Fruit fly (Drosophila melanogaster) whole organism, pupa: Measurements from ENCODE around the gene CG11843.

Experiments
- CG10348 ChIP-seq: fragments of 200-800 bp; sonication (Bioruptor generic); IDR thresholded peaks from 2 replicates; pipeline ENCODE4 v1.3.6; 2022; ENCODE audit warnings: missing biosample characterization, missing genetic modification characterization
- CG12605 ChIP-seq: fragments of 200-800 bp; sonication (Bioruptor generic); IDR thresholded peaks from 2 replicates; pipeline ENCODE4 v1.3.6; 2022; ENCODE audit warnings: missing biosample characterization, missing genetic modification characterization
- CG13204 ChIP-seq: fragments of 200-800 bp; sonication (Bioruptor generic); optimal IDR thresholded peaks from 2 replicates; lab custom pipeline; 2018; ENCODE audit warnings: missing biosample characterization, mild to moderate bottlenecking, missing genetic modification characterization, moderate library complexity
- CG14655 ChIP-seq: fragments of 200-800 bp; sonication (Bioruptor generic); optimal IDR thresholded peaks from 3 replicates; lab custom pipeline; 2017; ENCODE audit warnings: mild to moderate bottlenecking, missing biosample characterization, missing genetic modification reagents, missing genetic modification characterization
- CG15710 ChIP-seq: fragments of 200-800 bp; sonication (Bioruptor generic); optimal IDR thresholded peaks from 2 replicates; lab custom pipeline; 2018; ENCODE audit warnings: missing biosample characterization, mild to moderate bottlenecking, missing genetic modification characterization, moderate library complexity
- CG17806 ChIP-seq: fragments of 200-800 bp; sonication (Bioruptor generic); optimal IDR thresholded peaks from 2 replicates; lab custom pipeline; 2018; ENCODE audit warnings: missing biosample characterization, mild to moderate bottlenecking, missing genetic modification characterization, moderate library complexity
- CG32121 ChIP-seq: fragments of 200-800 bp; sonication (Bioruptor generic); IDR thresholded peaks from 2 replicates; pipeline ENCODE4 v1.3.6; 2022; ENCODE audit warnings: missing biosample characterization, missing genetic modification characterization
- CG34367 ChIP-seq: fragments of 200-800 bp; sonication (Bioruptor generic); optimal IDR thresholded peaks from 2 replicates; lab custom pipeline; 2018; ENCODE audit warnings: missing biosample characterization, mild to moderate bottlenecking, missing genetic modification characterization
- CG4496 ChIP-seq: fragments of 200-800 bp; sonication (Bioruptor generic); IDR thresholded peaks from 3 replicates; pipeline ENCODE4 v1.3.6; 2022; ENCODE audit warnings: missing biosample characterization, missing genetic modification characterization
- CG8301 ChIP-seq: fragments of 200-800 bp; sonication (Bioruptor generic); optimal IDR thresholded peaks from 2 replicates; lab custom pipeline; 2018; ENCODE audit warnings: missing biosample characterization, mild to moderate bottlenecking, missing genetic modification characterization
- CG9948 ChIP-seq: fragments of 200-800 bp; sonication (Bioruptor generic); optimal IDR thresholded peaks from 2 replicates; lab custom pipeline; 2018; ENCODE audit warnings: missing biosample characterization, mild to moderate bottlenecking, missing genetic modification characterization, moderate library complexity
- D1 ChIP-seq: fragments of 200-800 bp; sonication (Bioruptor generic); optimal IDR thresholded peaks from 2 replicates; lab custom pipeline; 2018; ENCODE audit warnings: missing biosample characterization, mild to moderate bottlenecking, missing genetic modification characterization, moderate library complexity
- EcR ChIP-seq: fragments of 200-800 bp; sonication (Bioruptor generic); optimal IDR thresholded peaks from 3 replicates; lab custom pipeline; 2019; ENCODE audit warnings: missing biosample characterization, missing genetic modification characterization, mild to moderate bottlenecking, moderate library complexity, missing genetic modification reagents
- Ets98B ChIP-seq: fragments of 200-800 bp; sonication (Bioruptor generic); IDR thresholded peaks from 2 replicates; pipeline ENCODE4 v1.3.6; 2022; ENCODE audit warnings: missing biosample characterization, missing genetic modification characterization
- Pif1A ChIP-seq: fragments of 200-800 bp; sonication (Bioruptor generic); optimal IDR thresholded peaks from 3 replicates; lab custom pipeline; 2016; ENCODE audit warnings: missing biosample characterization, missing genetic modification characterization
- Pif1B ChIP-seq: fragments of 200-800 bp; sonication (Bioruptor generic); optimal IDR thresholded peaks from 3 replicates; lab custom pipeline; 2016; ENCODE audit warnings: missing biosample characterization, missing genetic modification characterization
- Snoo ChIP-seq: fragments of 200-800 bp; sonication (Bioruptor generic); optimal IDR thresholded peaks from 3 replicates; lab custom pipeline; 2017; ENCODE audit warnings: missing biosample characterization, mild to moderate bottlenecking, missing genetic modification characterization, inconsistent platforms
- fd96Ca ChIP-seq: fragments of 200-800 bp; sonication (Bioruptor generic); IDR thresholded peaks from 3 replicates; pipeline ENCODE4 v1.3.6; 2022; ENCODE audit warnings: missing biosample characterization, missing genetic modification characterization
- gl ChIP-seq: fragments of 200-800 bp; sonication (Bioruptor generic); optimal IDR thresholded peaks from 2 replicates; lab custom pipeline; 2018; ENCODE audit warnings: missing biosample characterization, mild to moderate bottlenecking, missing genetic modification characterization
- rn ChIP-seq: fragments of 200-800 bp; sonication (Bioruptor generic); IDR thresholded peaks from 2 replicates; pipeline ENCODE4 v1.3.6; 2022; ENCODE audit warnings: missing biosample characterization, missing genetic modification characterization

Gene CG11843

DNA sequence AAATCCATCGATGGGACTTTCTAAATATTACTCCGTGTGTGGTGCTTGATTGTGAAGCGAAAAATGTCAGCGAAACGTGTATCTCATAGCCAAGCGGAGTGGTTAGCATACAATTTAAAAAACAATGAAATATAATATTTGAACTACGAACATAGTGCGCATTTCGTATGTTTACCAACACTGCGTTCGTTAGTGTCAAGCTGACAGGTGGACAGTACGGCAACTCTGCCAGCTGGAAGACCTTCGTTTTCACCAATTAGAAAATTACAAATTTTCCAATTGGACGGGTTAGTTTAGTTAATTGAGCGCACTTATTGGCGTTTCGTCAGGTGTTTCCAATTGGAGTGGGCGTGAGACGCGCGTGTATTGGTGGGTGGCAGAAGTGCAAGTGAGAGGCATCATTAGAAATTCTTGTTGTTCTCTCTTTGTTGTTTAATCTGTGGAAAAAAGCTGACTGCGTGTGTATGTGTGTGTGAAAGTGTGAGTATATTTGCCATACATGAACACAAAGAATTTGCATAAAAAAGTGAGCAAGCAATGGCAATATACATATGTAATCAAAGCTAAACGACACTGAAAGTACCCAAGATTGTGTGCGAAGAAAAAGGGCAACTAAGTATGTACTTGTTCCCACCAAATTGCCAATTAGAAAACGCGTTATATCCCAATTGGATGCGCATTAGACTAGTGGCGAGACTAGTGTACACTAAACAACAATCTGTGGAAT lies 14.3 kb upstream of the CG11843 start:
- peak; percentile 19 for TF ChIP-seq Pif1B (GFP tag; lab: Kevin White, UChicago)
- TF ChIP-seq CG34367 = no peak
- TF ChIP-seq CG32121 (GFP tag; lab: Robert Waterston, UW) = peak; percentile 53; the same call in 1 of the 2 replicates
- peak; percentile 55 for TF ChIP-seq Pif1A (GFP tag; lab: Kevin White, UChicago)
- peak; percentile 59; the same call in 2 of the 3 replicates for TF ChIP-seq CG4496 (GFP tag; lab: Robert Waterston, UW)
- TF ChIP-seq fd96Ca (GFP tag; lab: Robert Waterston, UW) = peak; percentile 12; the same call in 1 of the 3 replicates
- TF ChIP-seq CG10348 (GFP tag; lab: Robert Waterston, UW) = no peak
- peak; percentile 37; the same call in 1 of the 2 replicates for TF ChIP-seq Ets98B
- TF ChIP-seq Snoo = peak; percentile 25
- TF ChIP-seq, all 21 proteins: peak for 7

DNA sequence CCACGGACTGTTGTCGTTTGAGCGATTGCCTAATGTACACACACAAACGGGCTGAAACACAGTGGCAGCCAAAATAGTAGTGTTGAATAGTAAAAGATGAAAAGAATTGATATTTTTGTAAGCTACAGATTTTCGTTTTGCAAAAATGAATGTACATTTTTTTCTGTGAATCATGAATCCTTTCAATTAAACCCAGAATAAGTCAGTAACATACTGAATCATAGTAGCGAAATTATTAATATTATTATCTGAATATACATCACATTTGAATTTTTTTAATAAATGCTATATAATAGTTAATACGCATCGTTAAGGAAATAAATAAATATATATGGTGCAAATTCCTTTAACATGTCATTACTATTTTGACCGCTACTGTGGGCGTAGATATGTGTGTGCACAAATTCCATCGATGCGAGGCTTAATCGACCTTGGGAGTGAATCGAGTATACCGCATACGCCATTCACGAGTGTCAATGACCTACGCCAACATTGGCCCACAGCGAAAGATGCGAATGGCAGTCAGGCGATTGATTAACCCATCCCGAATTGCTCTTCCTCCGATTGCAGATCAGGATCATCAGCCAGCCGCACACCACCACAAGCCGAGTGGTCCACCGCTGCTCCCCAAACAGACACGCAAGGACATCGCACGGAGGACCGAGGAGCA lies 13.5 kb upstream of the CG11843 start:
- TF ChIP-seq CG32121 (GFP tag; lab: Robert Waterston, UW) = peak; percentile 44; the same call in 1 of the 2 replicates
- TF ChIP-seq CG14655 (GFP tag; lab: Kevin White, UChicago) = no peak
- TF ChIP-seq Ets98B = peak; percentile 44
- TF ChIP-seq fd96Ca (GFP tag; lab: Robert Waterston, UW) = 0 out of 3 replicates have a peak, but pooled peaks have one; percentile 37
- TF ChIP-seq CG9948 (tag; lab: Kevin White, UChicago) = no peak
- peak; percentile 47; the same call in 1 of the 2 replicates for TF ChIP-seq CG12605 (GFP tag; lab: Robert Waterston, UW)
- TF ChIP-seq CG15710 (tag; lab: Kevin White, UChicago) = peak; percentile 57
- peak; percentile 44 for TF ChIP-seq CG17806 (tag; lab: Kevin White, UChicago)
- TF ChIP-seq Pif1A (GFP tag; lab: Kevin White, UChicago) = no peak
- no peak for TF ChIP-seq CG8301 (tag; lab: Kevin White, UChicago)
- peak; percentile 70 for TF ChIP-seq EcR (GFP tag; lab: Kevin White, UChicago)

DNA sequence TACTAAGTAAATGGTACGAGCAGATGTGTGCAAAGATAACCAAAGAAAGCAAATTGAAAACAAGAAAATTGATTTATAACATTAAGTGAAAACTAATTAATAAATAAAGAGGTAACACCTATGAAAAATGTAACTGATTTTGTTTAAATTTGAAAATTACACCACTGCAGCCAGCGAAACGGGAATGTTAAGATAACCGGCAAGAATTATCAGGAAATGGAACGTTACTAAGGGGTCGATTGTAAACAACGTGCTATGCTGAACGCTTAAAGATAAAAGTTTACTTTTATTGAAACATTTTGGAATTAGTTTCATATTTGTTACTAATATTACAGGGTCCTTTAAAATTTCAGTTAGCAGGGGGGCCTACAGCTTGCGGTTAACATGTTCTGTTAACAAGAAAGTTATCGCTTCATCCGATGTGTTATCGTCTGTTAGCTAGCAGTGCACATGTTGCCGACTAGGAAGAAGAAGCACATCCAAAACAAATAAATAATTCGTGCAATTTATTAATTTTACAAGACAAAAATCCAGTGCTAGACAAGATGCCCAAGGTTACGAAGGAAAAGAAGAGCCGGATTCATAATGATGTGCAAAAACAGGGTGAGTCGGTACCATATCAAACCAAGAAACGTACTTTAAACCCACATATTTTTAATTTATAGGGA lies 5.0 kb upstream of the CG11843 start, which contains the start of gene CG11837:
Gene CG11837 (plus strand): TSS at position 439 of the 668 bp plus-strand sequence.
- TF ChIP-seq CG10348 (GFP tag; lab: Robert Waterston, UW) (no peak), rn (GFP tag; lab: Robert Waterston, UW) (no peak), CG12605 (GFP tag; lab: Robert Waterston, UW) (no peak), Pif1B (GFP tag; lab: Kevin White, UChicago) (no peak), CG14655 (GFP tag; lab: Kevin White, UChicago) (no peak), fd96Ca (GFP tag; lab: Robert Waterston, UW) (no peak), CG8301 (tag; lab: Kevin White, UChicago) (no peak), Pif1A (GFP tag; lab: Kevin White, UChicago) (no peak), gl (tag; lab: Kevin White, UChicago) (no peak), Snoo (no peak)

DNA sequence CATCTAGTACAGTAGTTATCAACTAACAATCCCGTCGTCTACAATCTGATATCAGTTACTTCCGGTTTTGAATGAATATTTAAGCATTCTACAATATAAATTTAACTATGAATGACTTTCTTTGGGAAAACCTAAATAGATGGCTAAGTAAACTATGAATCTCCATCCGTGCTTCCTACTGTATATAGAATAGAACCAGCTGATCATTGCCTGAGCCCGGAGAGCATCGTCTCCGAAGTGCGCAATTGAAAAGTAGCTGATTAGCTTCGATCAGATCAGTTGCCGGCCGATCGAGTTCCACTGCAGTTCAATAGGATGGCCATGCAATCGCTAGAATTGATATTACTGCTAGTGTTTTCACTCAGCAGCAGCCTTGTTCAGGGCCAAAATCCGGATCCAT lies 3.4 kb upstream of the CG11843 start, which contains the start of gene CG11841:
Gene CG11841 (plus strand): TSS at position 301 of the 400 bp plus-strand sequence.
- TF ChIP-seq Ets98B = no peak
- no peak for TF ChIP-seq EcR (GFP tag; lab: Kevin White, UChicago)
- TF ChIP-seq CG12605 (GFP tag; lab: Robert Waterston, UW) = no peak
- no peak for TF ChIP-seq CG17806 (tag; lab: Kevin White, UChicago)
- TF ChIP-seq CG4496 (GFP tag; lab: Robert Waterston, UW) = no peak
- no peak for TF ChIP-seq CG15710 (tag; lab: Kevin White, UChicago)
- TF ChIP-seq fd96Ca (GFP tag; lab: Robert Waterston, UW) = no peak
- TF ChIP-seq rn (GFP tag; lab: Robert Waterston, UW) = no peak
- no peak for TF ChIP-seq D1 (tag; lab: Kevin White, UChicago)
- no peak for TF ChIP-seq Snoo
- TF ChIP-seq CG13204 = no peak
- TF ChIP-seq CG9948 (tag; lab: Kevin White, UChicago) = no peak
- no peak for TF ChIP-seq CG8301 (tag; lab: Kevin White, UChicago)
- TF ChIP-seq Pif1B (GFP tag; lab: Kevin White, UChicago) = no peak
- no peak for TF ChIP-seq gl (tag; lab: Kevin White, UChicago)
- TF ChIP-seq CG32121 (GFP tag; lab: Robert Waterston, UW) = no peak

DNA sequence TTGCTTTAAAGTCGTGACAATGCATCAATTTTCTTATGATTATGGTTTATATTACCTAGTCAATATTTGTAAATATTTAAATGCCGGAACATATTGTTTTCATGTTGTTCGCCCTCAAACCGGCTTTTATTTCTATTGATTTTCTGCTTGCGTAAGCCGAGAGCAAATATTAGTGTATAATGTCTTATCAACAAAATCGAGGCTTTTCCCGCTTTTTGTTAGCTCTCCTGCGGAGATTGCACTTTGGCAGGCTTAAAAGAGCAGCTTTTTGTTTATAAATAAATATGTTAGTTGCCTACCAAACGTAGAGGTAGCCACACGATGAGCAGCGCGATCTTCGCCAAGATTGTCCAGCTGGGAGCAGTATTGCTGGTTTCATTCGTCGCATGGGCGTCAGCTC lies 1.8 kb upstream of the CG11843 start, which contains the start of gene CG11842:
Gene CG11842 (plus strand): TSS at position 301 of the 400 bp plus-strand sequence.
- no peak for TF ChIP-seq rn (GFP tag; lab: Robert Waterston, UW)
- TF ChIP-seq EcR (GFP tag; lab: Kevin White, UChicago) = no peak
- no peak for TF ChIP-seq CG12605 (GFP tag; lab: Robert Waterston, UW)
- no peak for TF ChIP-seq CG14655 (GFP tag; lab: Kevin White, UChicago)
- TF ChIP-seq D1 (tag; lab: Kevin White, UChicago) = no peak
- TF ChIP-seq gl (tag; lab: Kevin White, UChicago) = no peak
- no peak for TF ChIP-seq CG8301 (tag; lab: Kevin White, UChicago)
